Worm (Caenorhabditis elegans) whole organism, late embryonic: ENCODE results near the gene Y38H6C.23.
"Not testable (repeated sequence)": the region's sequence is repeated elsewhere in the genome, so short reads cannot be mapped to it uniquely, and the experiment has no call there.

ENCODE experiments used
- K02D7.2 ChIP-seq: sonication (generic microtip); optimal IDR thresholded peaks from 2 replicates; lab custom pipeline; 2017; ENCODE audit warnings: mild to moderate bottlenecking, missing genetic modification characterization, missing compliant biosample characterization
- T23F11.4 ChIP-seq: fragments of 200-800 bp; sonication (Bioruptor generic); optimal IDR thresholded peaks from 2 replicates; lab custom pipeline; 2018; ENCODE audit warnings: mild to moderate bottlenecking, missing genetic modification characterization, missing compliant biosample characterization
- ama-1 ChIP-seq: fragments of 150-350 bp; optimal IDR thresholded peaks from 2 replicates; lab custom pipeline; 2014
- ceh-14 ChIP-seq: sonication (generic microtip); optimal IDR thresholded peaks from 2 replicates; lab custom pipeline; 2016; ENCODE audit warnings: missing genotype, missing genetic modification characterization, missing compliant biosample characterization
- ceh-19 ChIP-seq: fragments of 200-800 bp; sonication (Bioruptor generic); optimal IDR thresholded peaks from 2 replicates; lab custom pipeline; 2018; ENCODE audit warnings: mild to moderate bottlenecking, missing genetic modification characterization, missing compliant biosample characterization
- ceh-22 ChIP-seq: sonication (generic microtip); optimal IDR thresholded peaks from 2 replicates; lab custom pipeline; 2017; ENCODE audit warnings: missing biosample characterization, missing genetic modification characterization
- ceh-45 ChIP-seq: fragments of 200-800 bp; sonication (Bioruptor generic); IDR thresholded peaks from 2 replicates; pipeline ENCODE4 v1.3.6; 2022; ENCODE audit warnings: missing genetic modification reagents, missing genetic modification characterization, missing compliant biosample characterization
- dmd-4 ChIP-seq: sonication (generic microtip); optimal IDR thresholded peaks from 2 replicates; lab custom pipeline; 2016; ENCODE audit warnings: borderline replicate concordance, missing genetic modification characterization, missing compliant biosample characterization
- elt-4 ChIP-seq: sonication (generic microtip); optimal IDR thresholded peaks from 2 replicates; lab custom pipeline; 2016; ENCODE audit warnings: missing genetic modification characterization, missing compliant biosample characterization
- fkh-10 ChIP-seq: fragments of 150-350 bp; optimal IDR thresholded peaks from 2 replicates; lab custom pipeline; 2014; ENCODE audit warnings: missing biosample characterization, missing genetic modification reagents, missing genetic modification characterization
- ref-2 ChIP-seq: sonication (generic microtip); optimal IDR thresholded peaks from 2 replicates; lab custom pipeline; 2016; ENCODE audit warnings: missing genetic modification characterization, missing compliant biosample characterization
- unc-86 ChIP-seq: sonication (generic microtip); optimal IDR thresholded peaks from 2 replicates; lab custom pipeline; 2016; ENCODE audit warnings: missing genetic modification characterization, missing compliant biosample characterization
- ztf-16 ChIP-seq: sonication (generic microtip); optimal IDR thresholded peaks from 2 replicates; lab custom pipeline; 2017; ENCODE audit warnings: missing genetic modification characterization, missing compliant biosample characterization

DNA sequence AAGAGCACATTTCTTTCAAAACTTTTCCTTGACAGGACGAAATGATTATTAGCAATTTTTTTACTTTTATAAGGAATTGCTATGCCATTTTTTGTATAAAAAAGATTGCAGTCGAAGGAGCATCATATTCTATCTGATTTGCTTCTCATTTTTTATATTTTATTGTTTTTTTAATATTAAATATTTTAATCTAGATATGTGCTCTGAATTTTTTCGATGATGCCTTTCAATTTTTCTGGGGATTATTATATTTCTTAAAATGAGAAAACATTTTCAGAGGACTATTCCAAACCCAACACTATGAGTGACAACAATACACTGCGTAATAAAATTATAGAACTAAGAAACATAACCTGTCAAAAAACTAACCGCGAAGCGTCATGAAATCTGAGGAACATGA is 12.8 kb upstream of the Y38H6C.23 start, which contains the start of gene F26F2.4:
- not testable (repeated sequence) for TF ChIP-seq ceh-22 (tag; lab: Kevin White, UChicago); ceh-19 (GFP tag; lab: Kevin White, UChicago); ceh-45 (GFP tag; lab: Robert Waterston, UW); fkh-10 (GFP tag; lab: Kevin White, UChicago); ceh-14 (tag; lab: Kevin White, UChicago); ama-1 (lab: Kevin White, UChicago); ref-2 (tag; lab: Kevin White, UChicago); T23F11.4; ztf-16 (tag; lab: Kevin White, UChicago); dmd-4 (tag; lab: Kevin White, UChicago); unc-86 (tag; lab: Kevin White, UChicago); K02D7.2 (tag; lab: Kevin White, UChicago); elt-4 (tag; lab: Kevin White, UChicago)
